Fruit fly (Drosophila melanogaster): ENCODE data around the gene CG43403.

- no peak for TF ChIP-seq CG8478 (optimal IDR thresholded peaks at IDR 0.05)
- no peak for TF ChIP-seq Dll (optimal IDR thresholded peaks at IDR 0.05)
- no peak for TF ChIP-seq psq (optimal IDR thresholded peaks at IDR 0.05)
Measured at dm6 chr2L:2627507-2627906, 7.5 kb downstream of the CG43403 start.

Measured in whole organism.